Fruit fly (Drosophila melanogaster): Measurements from ENCODE around the gene Bfc.

- TF ChIP-seq CG8478 (optimal IDR thresholded peaks at IDR 0.05) (no peak), CTCF (optimal IDR thresholded peaks at IDR 0.05) (no peak)
Measured at dm6 chr3L:1212571-1212970, 37.9 kb upstream of the Bfc start, which contains the start of gene LysE.
